Worm (Caenorhabditis elegans) whole organism, L3 larva: ENCODE data around the gene mdt-11.

Experiments used
- R02D3.7 ChIP-seq: fragments of 150-350 bp; optimal IDR thresholded peaks from 2 replicates; lab custom pipeline; 2014; ENCODE audit warnings: missing biosample characterization, missing genetic modification characterization
- ama-1 ChIP-seq: fragments of 150-350 bp; optimal IDR thresholded peaks from 2 replicates; lab custom pipeline; 2018
- fkh-2 ChIP-seq: fragments of 150-350 bp; optimal IDR thresholded peaks from 2 replicates; lab custom pipeline; 2014; ENCODE audit warnings: missing biosample characterization, missing genetic modification reagents, missing genetic modification characterization
- fos-1 ChIP-seq: fragments of 150-350 bp; optimal IDR thresholded peaks from 2 replicates; lab custom pipeline; 2014; ENCODE audit warnings: missing biosample characterization, missing genetic modification characterization
- nhr-12 ChIP-seq: fragments of 150-350 bp; optimal IDR thresholded peaks from 2 replicates; lab custom pipeline; 2014; ENCODE audit warnings: missing biosample characterization, missing genetic modification characterization
- pha-4 ChIP-seq: fragments of 150-350 bp; optimal IDR thresholded peaks from 2 replicates; lab custom pipeline; 2014; ENCODE audit warnings: missing biosample characterization, missing genetic modification reagents, missing genetic modification characterization
- unc-62 ChIP-seq: fragments of 150-350 bp; sonication (generic microtip); optimal IDR thresholded peaks from 4 replicates; lab custom pipeline; 2014; ENCODE audit warnings: missing biosample characterization, missing genetic modification reagents, missing genetic modification characterization
- ztf-4 ChIP-seq: fragments of 150-350 bp; optimal IDR thresholded peaks from 2 replicates; lab custom pipeline; 2014; ENCODE audit warnings: missing biosample characterization, missing genetic modification characterization

- no peak for TF ChIP-seq ztf-4 (tag; lab: Kevin White, UChicago)
- TF ChIP-seq fkh-2 (tag; lab: Kevin White, UChicago): no peak
- TF ChIP-seq fos-1 (tag; lab: Kevin White, UChicago): no peak
- no peak for TF ChIP-seq nhr-12 (tag; lab: Kevin White, UChicago)
- TF ChIP-seq pha-4 (tag; lab: Kevin White, UChicago): no peak
- no peak for TF ChIP-seq R02D3.7 (tag; lab: Kevin White, UChicago)
- no peak for TF ChIP-seq unc-62 (GFP tag; lab: Kevin White, UChicago)
- no peak for TF ChIP-seq ama-1 (lab: Kevin White, UChicago)
These were observed 1.9 kb downstream of the mdt-11 start, which contains the start of gene R144.13 for ce11 chrIII:5022964-5023363.
